Fruit fly (Drosophila melanogaster): Measurements from ENCODE around the gene CG43740.

Gene CG43740

dm6 chrX:10385757-10386156, 52.3 kb downstream of the CG43740 start, which contains the start of the genes Psf3 and flw (continued):
- TF ChIP-seq Rx (GFP tag; IDR thresholded peaks at IDR 0.05) (no peak), ac (GFP tag; optimal IDR thresholded peaks at IDR 0.05) (no peak), Taf1 (GFP tag; IDR thresholded peaks at IDR 0.05) (no peak), Sry-β (GFP tag; optimal IDR thresholded peaks at IDR 0.05) (no peak), CG1602 (GFP tag; optimal IDR thresholded peaks at IDR 0.05) (no peak), lab (GFP tag; optimal IDR thresholded peaks at IDR 0.05) (no peak), Fer1 (GFP tag; optimal IDR thresholded peaks at IDR 0.05) (peak; percentile 16), ems (GFP tag; optimal IDR thresholded peaks at IDR 0.05) (no peak), sqz (GFP tag; optimal IDR thresholded peaks at IDR 0.05) (peak; percentile 43), hb (GFP tag; IDR thresholded peaks at IDR 0.05; ENCODE audit: partially characterized antibody) (no peak; the same call in 2 of the 3 replicates), CG3163 (GFP tag; optimal IDR thresholded peaks at IDR 0.05) (no peak), ERR (GFP tag; optimal IDR thresholded peaks at IDR 0.05) (peak; percentile 11), ranshi (GFP tag; IDR thresholded peaks at IDR 0.05) (no peak), MBD-R2 (GFP tag; IDR thresholded peaks at IDR 0.05) (peak; percentile 64), CG11093 (GFP tag; IDR thresholded peaks at IDR 0.05) (no peak), CG4360 (GFP tag; IDR thresholded peaks at IDR 0.05) (no peak), Dfd (GFP tag; optimal IDR thresholded peaks at IDR 0.05) (no peak), gsb-n (tag; optimal IDR thresholded peaks at IDR 0.05) (no peak), psq (GFP tag; optimal IDR thresholded peaks at IDR 0.05) (no peak), hbn (GFP tag; IDR thresholded peaks at IDR 0.05; ENCODE audit: partially characterized antibody) (peak; percentile 66), tio (GFP tag; optimal IDR thresholded peaks at IDR 0.05) (no peak), ab (GFP tag; optimal IDR thresholded peaks at IDR 0.05) (no peak), Dbx (GFP tag; IDR thresholded peaks at IDR 0.05) (peak; percentile 59; the same call in 1 of the 3 replicates), Med (GFP tag) (peak; percentile 85), CG11695 (GFP tag; IDR thresholded peaks at IDR 0.05) (no peak), CTCF (GFP tag; optimal IDR thresholded peaks at IDR 0.05) (no peak), CG18476 (GFP tag; optimal IDR thresholded peaks at IDR 0.05) (no peak), Ptx1 (GFP tag; IDR thresholded peaks at IDR 0.05) (0 out of 2 replicates have a peak, but pooled peaks have one; percentile 7), sd (tag; optimal IDR thresholded peaks at IDR 0.05) (no peak), grau (tag; optimal IDR thresholded peaks at IDR 0.05) (no peak), sob (GFP tag; IDR thresholded peaks at IDR 0.05) (peak; percentile 48; the same call in 1 of the 2 replicates), CG18011 (GFP tag; optimal IDR thresholded peaks at IDR 0.05) (no peak), croc (GFP tag; conservative IDR thresholded peaks at IDR 0.05) (no peak), CG15514 (GFP tag; optimal IDR thresholded peaks at IDR 0.05) (peak; percentile 47), CG18764 (GFP tag; optimal IDR thresholded peaks at IDR 0.05) (peak; percentile 8), wor (GFP tag; IDR thresholded peaks at IDR 0.05) (no peak), pfk (GFP tag; optimal IDR thresholded peaks at IDR 0.05) (peak; percentile 15), tap (tag; optimal IDR thresholded peaks at IDR 0.05) (peak; percentile 24), CG10147 (GFP tag; optimal IDR thresholded peaks at IDR 0.05) (peak; percentile 1), luna (GFP tag; optimal IDR thresholded peaks at IDR 0.05) (no peak), grn (GFP tag; optimal IDR thresholded peaks at IDR 0.05) (no peak), CG34422 (GFP tag; IDR thresholded peaks at IDR 0.05) (no peak), Kr (GFP tag; optimal IDR thresholded peaks at IDR 0.05) (no peak), Adf1 (GFP tag; IDR thresholded peaks at IDR 0.05) (no peak), CG7786 (GFP tag; optimal IDR thresholded peaks at IDR 0.05) (peak; percentile 20), nau (GFP tag; optimal IDR thresholded peaks at IDR 0.05) (no peak), CG12659 (GFP tag; optimal IDR thresholded peaks at IDR 0.05) (peak; percentile 62), gt (GFP tag; IDR thresholded peaks at IDR 0.05) (no peak), run (tag; optimal IDR thresholded peaks at IDR 0.05) (no peak), gfzf (GFP tag; optimal IDR thresholded peaks at IDR 0.05) (peak; percentile 79), Sry-δ (GFP tag; optimal IDR thresholded peaks at IDR 0.05) (peak; percentile 76), crp (GFP tag; optimal IDR thresholded peaks at IDR 0.05) (peak in 1 of 2 experiments; percentile 57), yki (optimal IDR thresholded peaks at IDR 0.05) (no peak)

All from whole organism, embryonic.